Fruit fly (Drosophila melanogaster) whole organism, embryonic: ENCODE measurements around the gene Tis11.

Experiments
- ATbp ChIP-seq: fragments of 200-800 bp; sonication (Bioruptor generic); optimal IDR thresholded peaks from 2 replicates; lab custom pipeline; 2017; ENCODE audit warnings: missing biosample characterization, mild to moderate bottlenecking, missing genetic modification characterization, missing genetic modification reagents
- Blimp-1 ChIP-seq: fragments of 200-800 bp; sonication (Bioruptor generic); optimal IDR thresholded peaks from 3 replicates; lab custom pipeline; 2018; ENCODE audit warnings: missing biosample characterization, missing genetic modification characterization, mild to moderate bottlenecking, moderate library complexity, missing genetic modification reagents
- CG10321 ChIP-seq: fragments of 200-800 bp; sonication (Bioruptor generic); IDR thresholded peaks from 2 replicates; pipeline ENCODE4 v1.3.6; 2022; ENCODE audit warnings: missing biosample characterization, missing genetic modification characterization
- CG10654 ChIP-seq: fragments of 200-800 bp; sonication (Bioruptor generic); optimal IDR thresholded peaks from 2 replicates; lab custom pipeline; 2016; ENCODE audit warnings: missing biosample characterization, missing genetic modification characterization
- CG10959 ChIP-seq: fragments of 200-800 bp; sonication (Bioruptor generic); IDR thresholded peaks from 2 replicates; pipeline ENCODE4 v1.3.6; 2022; ENCODE audit warnings: missing biosample characterization, missing genetic modification characterization
- CG12942 ChIP-seq: fragments of 200-800 bp; sonication (Bioruptor generic); optimal IDR thresholded peaks from 3 replicates; lab custom pipeline; 2016; ENCODE audit warnings: missing biosample characterization, missing genetic modification characterization
- CG13624 ChIP-seq: fragments of 200-800 bp; sonication (Bioruptor generic); optimal IDR thresholded peaks from 2 replicates; lab custom pipeline; 2016; ENCODE audit warnings: missing biosample characterization, missing genetic modification characterization
- CG17328 ChIP-seq: fragments of 200-800 bp; sonication (Bioruptor generic); IDR thresholded peaks from 2 replicates; pipeline ENCODE4 v1.3.6; 2022; ENCODE audit warnings: missing biosample characterization, missing genetic modification characterization
- CG17361 ChIP-seq: fragments of 200-800 bp; sonication (Bioruptor generic); IDR thresholded peaks from 3 replicates; pipeline ENCODE4 v1.3.6; 2022; ENCODE audit warnings: missing biosample characterization, missing genetic modification characterization
- CG18476 ChIP-seq: fragments of 200-800 bp; sonication (Bioruptor generic); optimal IDR thresholded peaks from 2 replicates; lab custom pipeline; 2016; ENCODE audit warnings: missing biosample characterization, mild to moderate bottlenecking, missing genetic modification characterization
- CG2199 ChIP-seq: fragments of 200-800 bp; sonication (Bioruptor generic); IDR thresholded peaks from 3 replicates; pipeline ENCODE4 v1.3.6; 2022; ENCODE audit warnings: missing biosample characterization, missing genetic modification characterization
- CG2202 ChIP-seq: fragments of 200-800 bp; sonication (Bioruptor generic); optimal IDR thresholded peaks from 2 replicates; lab custom pipeline; 2018; ENCODE audit warnings: missing biosample characterization, mild to moderate bottlenecking, missing genetic modification characterization
- CG34376 ChIP-seq: fragments of 200-800 bp; sonication (Bioruptor generic); optimal IDR thresholded peaks from 2 replicates; lab custom pipeline; 2018; ENCODE audit warnings: missing biosample characterization, mild to moderate bottlenecking, missing genetic modification characterization
- CG43689 ChIP-seq: fragments of 200-800 bp; sonication (Bioruptor generic); IDR thresholded peaks from 2 replicates; pipeline ENCODE4 v1.3.6; 2022; ENCODE audit warnings: missing biosample characterization, missing genetic modification characterization
- CG4707 ChIP-seq: fragments of 200-800 bp; sonication (Bioruptor generic); optimal IDR thresholded peaks from 2 replicates; lab custom pipeline; 2018; ENCODE audit warnings: missing biosample characterization, mild to moderate bottlenecking, missing genetic modification characterization, moderate library complexity
- CG4854 ChIP-seq: fragments of 200-800 bp; sonication (Bioruptor generic); optimal IDR thresholded peaks from 2 replicates; lab custom pipeline; 2016; ENCODE audit warnings: missing biosample characterization, missing genetic modification characterization, inconsistent platforms
- Dip2 ChIP-seq: fragments of 200-800 bp; sonication (Bioruptor generic); IDR thresholded peaks from 2 replicates; pipeline ENCODE4 v1.3.6; 2022; ENCODE audit warnings: missing biosample characterization, missing genetic modification characterization
- Drgx ChIP-seq: fragments of 200-800 bp; sonication (Bioruptor generic); IDR thresholded peaks from 2 replicates; pipeline ENCODE4 v1.3.6; 2022; ENCODE audit warnings: missing biosample characterization, missing genetic modification characterization
- NFAT ChIP-seq: fragments of 200-800 bp; sonication (Bioruptor generic); IDR thresholded peaks from 2 replicates; pipeline ENCODE4 v1.3.6; 2022; ENCODE audit warnings: missing biosample characterization, missing genetic modification characterization
- Pdp1 ChIP-seq, 2 experiments: fragments of 200-800 bp; sonication (Bioruptor generic); optimal IDR thresholded peaks; 3 replicates each; lab custom pipeline; 2016; ENCODE audit warnings: missing biosample characterization in 2 of 2, missing genetic modification characterization in 2 of 2, mild to moderate bottlenecking in 1 of 2, moderate library complexity in 1 of 2
- Ptx1 ChIP-seq: fragments of 200-800 bp; sonication (Bioruptor generic); IDR thresholded peaks from 2 replicates; pipeline ENCODE4 v1.3.6; 2022; ENCODE audit warnings: missing biosample characterization, missing genetic modification characterization
- Sry-δ ChIP-seq: fragments of 200-800 bp; sonication (Bioruptor generic); optimal IDR thresholded peaks from 2 replicates; lab custom pipeline; 2016; ENCODE audit warnings: missing biosample characterization, missing genetic modification characterization
- TFAM ChIP-seq: fragments of 200-800 bp; sonication (Bioruptor generic); optimal IDR thresholded peaks from 2 replicates; lab custom pipeline; 2017; ENCODE audit warnings: missing biosample characterization, missing genetic modification characterization, inconsistent platforms
- Usf ChIP-seq: fragments of 200-800 bp; sonication (Bioruptor generic); optimal IDR thresholded peaks from 2 replicates; lab custom pipeline; 2017; ENCODE audit warnings: missing genotype, missing biosample characterization, missing genetic modification characterization
- Xbp1 ChIP-seq: fragments of 200-800 bp; sonication (Bioruptor generic); optimal IDR thresholded peaks from 3 replicates; lab custom pipeline; 2016; ENCODE audit warnings: missing biosample characterization, mild to moderate bottlenecking, missing genetic modification characterization
- ac ChIP-seq: fragments of 200-800 bp; sonication (Bioruptor generic); optimal IDR thresholded peaks from 3 replicates; lab custom pipeline; 2017; ENCODE audit warnings: missing biosample characterization, mild to moderate bottlenecking, missing genetic modification characterization
- amos ChIP-seq: fragments of 200-800 bp; sonication (Bioruptor generic); IDR thresholded peaks from 2 replicates; pipeline ENCODE4 v1.3.6; 2022; ENCODE audit warnings: missing biosample characterization, missing genetic modification characterization; ENCODE audit not compliant: partially characterized antibody
- bigmax ChIP-seq: fragments of 200-800 bp; sonication (Bioruptor generic); optimal IDR thresholded peaks from 2 replicates; lab custom pipeline; 2018; ENCODE audit warnings: missing biosample characterization, mild to moderate bottlenecking, missing genetic modification characterization
- btn ChIP-seq: fragments of 200-800 bp; sonication (Bioruptor generic); optimal IDR thresholded peaks from 2 replicates; lab custom pipeline; 2016; ENCODE audit warnings: missing biosample characterization, missing genetic modification characterization
- disco-r ChIP-seq: fragments of 200-800 bp; sonication (Bioruptor generic); optimal IDR thresholded peaks from 2 replicates; lab custom pipeline; 2016; ENCODE audit warnings: missing biosample characterization, missing genetic modification characterization
- dmrt11E ChIP-seq: fragments of 200-800 bp; sonication (Bioruptor generic); optimal IDR thresholded peaks from 3 replicates; lab custom pipeline; 2018; ENCODE audit warnings: missing biosample characterization, mild to moderate bottlenecking, missing genetic modification characterization, moderate library complexity
- exex ChIP-seq: fragments of 200-800 bp; sonication (Bioruptor generic); optimal IDR thresholded peaks from 4 replicates; lab custom pipeline; 2018; ENCODE audit warnings: missing biosample characterization, mild to moderate bottlenecking, missing genetic modification characterization, moderate library complexity
- fd102C ChIP-seq: fragments of 200-800 bp; sonication (Bioruptor generic); optimal IDR thresholded peaks from 2 replicates; lab custom pipeline; 2018; ENCODE audit warnings: missing biosample characterization, mild to moderate bottlenecking, missing genetic modification characterization, moderate library complexity
- h ChIP-seq: fragments of >200 bp; optimal IDR thresholded peaks from 2 replicates; lab custom pipeline; 2017
- ham ChIP-seq: fragments of 200-800 bp; sonication (Bioruptor generic); IDR thresholded peaks from 2 replicates; pipeline ENCODE4 v1.3.6; 2022; ENCODE audit warnings: missing biosample characterization, missing genetic modification characterization
- luna ChIP-seq: fragments of 200-800 bp; sonication (Bioruptor generic); optimal IDR thresholded peaks from 2 replicates; lab custom pipeline; 2016; ENCODE audit warnings: missing biosample characterization, missing genetic modification characterization
- onecut ChIP-seq: fragments of 200-800 bp; sonication (Bioruptor generic); IDR thresholded peaks from 2 replicates; pipeline ENCODE4 v1.3.6; 2022; ENCODE audit warnings: missing biosample characterization, missing genetic modification characterization
- prd ChIP-seq, 3 experiments: fragments of >200 bp in 2 of 3; fragments of 200-800 bp in 1 of 3; sonication (Bioruptor generic) in 1 of 3; optimal IDR thresholded peaks in 2 of 3; IDR thresholded peaks in 1 of 3; 2 replicates in 2 of 3; 3 replicates in 1 of 3; pipeline versions ENCODE4 v1.3.6 to Lab custom; 2017 to 2022; ENCODE audit warnings: missing biosample characterization in 1 of 3, missing genetic modification characterization in 1 of 3
- row ChIP-seq: fragments of 200-800 bp; sonication (Bioruptor generic); IDR thresholded peaks from 3 replicates; pipeline ENCODE4 v1.3.6; 2022; ENCODE audit warnings: missing biosample characterization, missing genetic modification characterization
- run ChIP-seq: fragments of 200-800 bp; sonication (Bioruptor generic); optimal IDR thresholded peaks from 3 replicates; lab custom pipeline; 2018; ENCODE audit warnings: missing biosample characterization, mild to moderate bottlenecking, missing genetic modification characterization
- sens ChIP-seq: fragments of 200-800 bp; sonication (Bioruptor generic); peaks from one replicate; lab custom pipeline; 2016; ENCODE audit warnings: missing biosample characterization, missing genetic modification characterization
- seq ChIP-seq: fragments of 200-800 bp; sonication (Bioruptor generic); IDR thresholded peaks from 2 replicates; pipeline ENCODE4 v1.3.6; 2022; ENCODE audit warnings: missing biosample characterization, missing genetic modification characterization
- shn ChIP-seq: fragments of 200-800 bp; sonication (Bioruptor generic); optimal IDR thresholded peaks from 3 replicates; lab custom pipeline; 2016; ENCODE audit warnings: missing biosample characterization, missing genetic modification characterization
- sug ChIP-seq: fragments of 200-800 bp; optimal IDR thresholded peaks from 2 replicates; lab custom pipeline; 2019; ENCODE audit warnings: missing biosample characterization, mild to moderate bottlenecking, missing genetic modification characterization, moderate library complexity
- vfl ChIP-seq: fragments of 200-800 bp; sonication (Bioruptor generic); optimal IDR thresholded peaks from 2 replicates; lab custom pipeline; 2016; ENCODE audit warnings: missing biosample characterization, missing genetic modification characterization
- zen2 ChIP-seq: fragments of 200-800 bp; sonication (Bioruptor generic); IDR thresholded peaks from 3 replicates; pipeline ENCODE4 v1.3.6; 2022; ENCODE audit warnings: missing biosample characterization, missing genetic modification characterization; ENCODE audit not compliant: partially characterized antibody

The Tis11 gene

DNA sequence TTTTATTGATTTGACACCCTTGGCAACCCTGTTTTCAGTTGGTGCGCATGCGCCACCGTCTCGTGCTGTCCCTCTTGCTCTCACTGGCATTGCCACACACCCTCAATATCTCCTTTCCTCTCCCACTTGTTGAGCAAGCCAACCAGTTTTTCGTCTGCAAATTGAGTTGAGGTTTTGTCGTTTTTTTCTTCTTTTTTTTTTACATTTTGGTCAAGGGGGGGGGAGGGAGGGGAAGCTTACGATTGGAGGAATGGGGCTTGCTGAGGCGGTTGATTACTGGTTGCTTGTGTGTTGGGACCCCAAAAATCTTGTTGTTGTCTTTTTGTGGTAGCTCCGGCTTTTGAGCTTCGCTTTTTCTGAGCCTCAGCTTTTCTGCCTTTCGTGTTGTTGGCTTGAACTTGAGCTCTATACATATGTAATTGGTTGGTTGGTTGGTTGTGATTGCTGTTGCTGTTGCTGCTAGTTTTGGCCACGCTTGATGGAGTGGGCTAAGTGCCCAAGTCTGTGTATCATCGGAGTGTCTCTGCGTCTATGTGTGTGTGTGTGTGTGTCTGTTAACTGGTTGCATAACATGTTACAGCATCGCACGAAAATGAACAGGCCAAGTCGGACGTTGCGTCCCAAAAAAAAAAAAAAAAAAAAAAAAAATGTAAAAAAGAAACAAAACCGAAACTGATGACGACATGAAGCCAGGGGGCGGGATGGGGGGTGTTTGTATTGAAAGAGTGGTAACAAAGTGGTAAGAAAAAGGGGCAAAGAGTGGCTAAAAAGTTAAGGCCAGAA is 17.5 kb downstream of the Tis11 start (continued):
- TF ChIP-seq amos (GFP tag; lab: Robert Waterston, UW) (no peak), CG17361 (GFP tag; lab: Robert Waterston, UW) (0 out of 3 replicates have a peak, but pooled peaks have one; percentile 0), Ptx1 (GFP tag; lab: Robert Waterston, UW) (no peak), Usf (GFP tag; lab: Kevin White, UChicago) (no peak), row (GFP tag; lab: Robert Waterston, UW) (peak; percentile 43; the same call in 2 of the 3 replicates), fd102C (GFP tag; lab: Kevin White, UChicago) (no peak), Dip2 (GFP tag; lab: Robert Waterston, UW) (no peak), zen2 (no peak), Drgx (GFP tag; lab: Robert Waterston, UW) (peak; percentile 86), h (lab: Kevin White, UChicago) (no peak), luna (no peak), Xbp1 (no peak), onecut (GFP tag; lab: Robert Waterston, UW) (peak; percentile 22; the same call in 1 of the 2 replicates), disco-r (GFP tag; lab: Kevin White, UChicago) (no peak), CG4854 (no peak), TFAM (GFP tag; lab: Kevin White, UChicago) (no peak)

dm6 chrX:12682403-12682958 is 23.3 kb downstream of the Tis11 start:
- TF ChIP-seq dmrt11E (tag; lab: Kevin White, UChicago), result no peak
- peak in 1 of 2 experiments; percentile 28 for TF ChIP-seq Pdp1 (GFP tag; optimal IDR thresholded peaks at IDR 0.05; lab: Kevin White, UChicago)
- TF ChIP-seq bigmax (GFP tag; lab: Kevin White, UChicago), result peak; percentile 58
- TF ChIP-seq exex (tag; lab: Kevin White, UChicago), result peak; percentile 59
- TF ChIP-seq NFAT (GFP tag; lab: Robert Waterston, UW), result no peak
- TF ChIP-seq CG2199 (GFP tag; lab: Robert Waterston, UW), result 0 out of 3 replicates have a peak, but pooled peaks have one; percentile 31
- TF ChIP-seq Sry-δ (GFP tag; lab: Kevin White, UChicago), result no peak
- peak; percentile 57 for TF ChIP-seq sens
- TF ChIP-seq CG34376, result peak; percentile 79
- TF ChIP-seq CG17328, result no peak
- TF ChIP-seq ATbp, result no peak
- peak; percentile 60 for TF ChIP-seq sug (tag; lab: Kevin White, UChicago)

DNA sequence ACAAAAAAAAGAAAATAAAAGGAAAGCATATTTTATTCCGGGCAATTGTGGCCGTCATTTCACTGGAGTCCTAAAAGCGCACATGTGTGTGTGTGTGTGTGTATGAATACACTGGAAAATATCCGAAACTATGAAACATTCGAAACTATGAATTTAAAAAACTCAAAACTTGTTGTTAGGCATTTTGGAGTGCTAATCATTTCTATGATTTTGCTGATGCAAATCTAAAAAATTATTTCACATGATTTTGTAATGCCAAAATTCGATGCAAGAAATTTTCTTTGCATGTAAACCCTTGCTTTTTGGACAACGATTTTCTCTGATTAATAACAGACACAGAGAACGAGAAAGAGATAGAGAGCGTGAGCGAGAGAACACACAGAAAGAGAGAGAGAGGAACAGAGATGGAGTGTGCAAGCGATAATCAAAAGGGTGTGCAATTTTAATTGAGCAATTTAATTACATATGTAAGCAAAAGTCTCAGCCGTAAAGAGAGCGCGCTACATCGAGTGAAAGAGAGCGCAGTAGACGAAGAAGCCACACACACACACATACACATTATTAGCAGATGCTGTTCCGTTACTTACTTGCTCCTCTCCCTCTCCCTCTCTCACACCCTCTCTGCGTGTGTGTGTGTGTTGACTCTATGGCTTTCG is 40.0 kb downstream of the Tis11 start:
- TF ChIP-seq CG43689 (no peak), exex (tag; lab: Kevin White, UChicago) (no peak), btn (GFP tag; lab: Kevin White, UChicago) (no peak), prd (optimal IDR thresholded peaks at IDR 0.05; lab: Kevin White, UChicago) (no peak), prd (GFP tag; IDR thresholded peaks at IDR 0.05; lab: Robert Waterston, UW) (peak; percentile 73; the same call in 2 of the 3 replicates), CG4707 (GFP tag; lab: Kevin White, UChicago) (no peak), sug (tag; lab: Kevin White, UChicago) (peak; percentile 4), CG18476 (GFP tag; lab: Kevin White, UChicago) (no peak), CG10654 (no peak), CG10321 (no peak), Blimp-1 (peak; percentile 34), CG10959 (GFP tag; lab: Robert Waterston, UW) (no peak), shn (GFP tag; lab: Kevin White, UChicago) (no peak), run (no peak), CG13624 (GFP tag; lab: Kevin White, UChicago) (peak; percentile 30), CG12942 (no peak), ac (GFP tag; lab: Kevin White, UChicago) (no peak), CG2202 (tag; lab: Kevin White, UChicago) (no peak), ham (GFP tag; lab: Robert Waterston, UW) (no peak), vfl (GFP tag; lab: Kevin White, UChicago) (no peak), seq (GFP tag; lab: Robert Waterston, UW) (0 out of 2 replicates have a peak, but pooled peaks have one; percentile 7)
